Fruit fly (Drosophila melanogaster) S2 (cell line): ENCODE results near the gene CG7968.

Source experiments
- CG8478 ChIP-seq: fragments of >200 bp; optimal IDR thresholded peaks from 2 replicates; lab custom pipeline; 2018
- CTCF ChIP-seq, 2 experiments: fragments of >200 bp; optimal IDR thresholded peaks; 2 replicates each; lab custom pipeline; 2018

dm6 chr2L:13886326-13887073, 37.3 kb downstream of the CG7968 start:
- no peak for TF ChIP-seq CG8478 (lab: Kevin White, UChicago)
- no peak for TF ChIP-seq CTCF (optimal IDR thresholded peaks at IDR 0.05; lab: Kevin White, UChicago)
